Fruit fly (Drosophila melanogaster) whole organism, embryonic: Measurements from ENCODE around the gene Pvf1.

Experiments
- ATbp ChIP-seq: fragments of 200-800 bp; sonication (Bioruptor generic); optimal IDR thresholded peaks from 2 replicates; lab custom pipeline; 2017; ENCODE audit warnings: missing biosample characterization, mild to moderate bottlenecking, missing genetic modification characterization, missing genetic modification reagents
- B-H2 ChIP-seq: fragments of 200-800 bp; sonication (Bioruptor generic); optimal IDR thresholded peaks from 2 replicates; lab custom pipeline; 2018; ENCODE audit warnings: missing biosample characterization, mild to moderate bottlenecking, missing genetic modification characterization
- CG10209 ChIP-seq: fragments of 200-800 bp; sonication (Bioruptor generic); optimal IDR thresholded peaks from 3 replicates; lab custom pipeline; 2017; ENCODE audit warnings: missing biosample characterization, mild to moderate bottlenecking, missing genetic modification characterization, missing genetic modification reagents
- CG10431 ChIP-seq: fragments of 200-800 bp; sonication (Bioruptor generic); optimal IDR thresholded peaks from 3 replicates; lab custom pipeline; 2018; ENCODE audit warnings: missing biosample characterization, mild to moderate bottlenecking, missing genetic modification characterization
- CG10462 ChIP-seq: fragments of 200-800 bp; sonication (Bioruptor generic); optimal IDR thresholded peaks from 2 replicates; lab custom pipeline; 2016; ENCODE audit warnings: missing biosample characterization, missing genetic modification characterization
- CG11093 ChIP-seq: fragments of 200-800 bp; sonication (Bioruptor generic); IDR thresholded peaks from 3 replicates; pipeline ENCODE4 v1.3.6; 2022; ENCODE audit warnings: missing biosample characterization, missing genetic modification characterization
- CG11247 ChIP-seq: fragments of 200-800 bp; sonication (Bioruptor generic); IDR thresholded peaks from 2 replicates; pipeline ENCODE4 v1.3.6; 2022; ENCODE audit warnings: missing biosample characterization, missing genetic modification characterization
- CG11560 ChIP-seq: fragments of 200-800 bp; sonication (Bioruptor generic); IDR thresholded peaks from 3 replicates; pipeline ENCODE4 v1.3.6; 2022; ENCODE audit warnings: missing biosample characterization, missing genetic modification characterization
- CG12104 ChIP-seq: fragments of 200-800 bp; sonication (Bioruptor generic); optimal IDR thresholded peaks from 3 replicates; lab custom pipeline; 2016; ENCODE audit warnings: missing biosample characterization, missing genetic modification characterization
- CG13296 ChIP-seq: fragments of 200-800 bp; sonication (Bioruptor generic); optimal IDR thresholded peaks from 3 replicates; lab custom pipeline; 2018; ENCODE audit warnings: missing biosample characterization, mild to moderate bottlenecking, missing genetic modification characterization
- CG17361 ChIP-seq: fragments of 200-800 bp; sonication (Bioruptor generic); IDR thresholded peaks from 3 replicates; pipeline ENCODE4 v1.3.6; 2022; ENCODE audit warnings: missing biosample characterization, missing genetic modification characterization
- CG18599 ChIP-seq: fragments of 200-800 bp; sonication (Bioruptor generic); optimal IDR thresholded peaks from 3 replicates; lab custom pipeline; 2017; ENCODE audit warnings: missing biosample characterization, missing genetic modification characterization, mild to moderate bottlenecking, moderate library complexity, missing genetic modification reagents
- CG30431 ChIP-seq: fragments of 200-800 bp; sonication (Bioruptor generic); optimal IDR thresholded peaks from 2 replicates; lab custom pipeline; 2017; ENCODE audit warnings: missing biosample characterization, missing genetic modification characterization
- CG4282 ChIP-seq: fragments of 200-800 bp; sonication (Bioruptor generic); optimal IDR thresholded peaks from 2 replicates; lab custom pipeline; 2016; ENCODE audit warnings: missing biosample characterization, missing genetic modification characterization
- CG5245 ChIP-seq: fragments of 200-800 bp; sonication (Bioruptor generic); optimal IDR thresholded peaks from 3 replicates; lab custom pipeline; 2016; ENCODE audit warnings: missing biosample characterization, missing genetic modification characterization
- CG6791 ChIP-seq: fragments of 200-800 bp; sonication (Bioruptor generic); IDR thresholded peaks from 3 replicates; pipeline ENCODE4 v1.3.6; 2022; ENCODE audit warnings: missing biosample characterization, missing genetic modification characterization; ENCODE audit not compliant: partially characterized antibody
- CG7745 ChIP-seq: fragments of 200-800 bp; sonication (Bioruptor generic); optimal IDR thresholded peaks from 2 replicates; lab custom pipeline; 2018; ENCODE audit warnings: missing biosample characterization, mild to moderate bottlenecking, missing genetic modification characterization, moderate library complexity
- CG7963 ChIP-seq: fragments of 200-800 bp; sonication (Bioruptor generic); IDR thresholded peaks from 3 replicates; pipeline ENCODE4 v1.3.6; 2022; ENCODE audit warnings: missing biosample characterization, missing genetic modification characterization; ENCODE audit not compliant: partially characterized antibody
- CG7987 ChIP-seq: fragments of 200-800 bp; sonication (Bioruptor generic); optimal IDR thresholded peaks from 2 replicates; lab custom pipeline; 2018; ENCODE audit warnings: missing biosample characterization, mild to moderate bottlenecking, missing genetic modification characterization, moderate library complexity
- CG9215 ChIP-seq: fragments of 200-800 bp; sonication (Bioruptor generic); IDR thresholded peaks from 2 replicates; pipeline ENCODE4 v1.3.6; 2022; ENCODE audit warnings: missing biosample characterization, missing genetic modification characterization
- CG9727 ChIP-seq: fragments of 200-800 bp; sonication (Bioruptor generic); optimal IDR thresholded peaks from 3 replicates; lab custom pipeline; 2017; ENCODE audit warnings: missing biosample characterization, mild to moderate bottlenecking, missing genetic modification characterization
- Dp ChIP-seq: fragments of 200-800 bp; sonication (Bioruptor generic); optimal IDR thresholded peaks from 2 replicates; lab custom pipeline; 2018; ENCODE audit warnings: missing biosample characterization, mild to moderate bottlenecking, missing genetic modification characterization, moderate library complexity
- ERR ChIP-seq: fragments of 200-800 bp; sonication (Bioruptor generic); optimal IDR thresholded peaks from 2 replicates; lab custom pipeline; 2016; ENCODE audit warnings: missing biosample characterization, missing genetic modification characterization
- Hmx ChIP-seq: fragments of 200-800 bp; sonication (Bioruptor generic); optimal IDR thresholded peaks from 2 replicates; lab custom pipeline; 2016; ENCODE audit warnings: missing biosample characterization, missing genetic modification characterization
- Hsf ChIP-seq: fragments of 200-800 bp; sonication (Bioruptor generic); optimal IDR thresholded peaks from 3 replicates; lab custom pipeline; 2016; ENCODE audit warnings: missing biosample characterization, missing genetic modification characterization
- Lim3 ChIP-seq: fragments of 200-800 bp; sonication (Bioruptor generic); IDR thresholded peaks from 2 replicates; pipeline ENCODE4 v1.3.6; 2022; ENCODE audit warnings: missing biosample characterization, missing genetic modification characterization
- Mes4 ChIP-seq: fragments of 200-800 bp; sonication (Bioruptor generic); optimal IDR thresholded peaks from 2 replicates; lab custom pipeline; 2016; ENCODE audit warnings: missing biosample characterization, missing genetic modification characterization
- NK7.1 ChIP-seq: fragments of 200-800 bp; sonication (Bioruptor generic); optimal IDR thresholded peaks from 3 replicates; lab custom pipeline; 2016; ENCODE audit warnings: missing biosample characterization, missing genetic modification characterization
- Oli ChIP-seq: fragments of 200-800 bp; sonication (Bioruptor generic); optimal IDR thresholded peaks from 2 replicates; lab custom pipeline; 2018; ENCODE audit warnings: missing biosample characterization, mild to moderate bottlenecking, missing genetic modification characterization, moderate library complexity
- PHDP ChIP-seq: fragments of 200-800 bp; sonication (Bioruptor generic); optimal IDR thresholded peaks from 3 replicates; lab custom pipeline; 2018; ENCODE audit warnings: missing biosample characterization, mild to moderate bottlenecking, missing genetic modification characterization, moderate library complexity
- Poxn ChIP-seq: fragments of 200-800 bp; sonication (Bioruptor generic); IDR thresholded peaks from 2 replicates; pipeline ENCODE4 v1.3.6; 2022; ENCODE audit warnings: missing biosample characterization, missing genetic modification characterization
- ato ChIP-seq: fragments of 200-800 bp; sonication (Bioruptor generic); IDR thresholded peaks from 2 replicates; pipeline ENCODE4 v1.3.6; 2022; ENCODE audit warnings: missing biosample characterization, missing genetic modification characterization; ENCODE audit not compliant: partially characterized antibody
- bsh ChIP-seq, 2 experiments: fragments of 200-800 bp; sonication (Bioruptor generic); optimal IDR thresholded peaks; 2 replicates each; lab custom pipeline; 2017 to 2018; ENCODE audit warnings: mild to moderate bottlenecking in 2 of 2, missing biosample characterization in 2 of 2, missing genetic modification characterization in 2 of 2, moderate library complexity in 1 of 2
- btn ChIP-seq: fragments of 200-800 bp; sonication (Bioruptor generic); optimal IDR thresholded peaks from 2 replicates; lab custom pipeline; 2016; ENCODE audit warnings: missing biosample characterization, missing genetic modification characterization
- dmrt99B ChIP-seq: fragments of 200-800 bp; sonication (Bioruptor generic); optimal IDR thresholded peaks from 2 replicates; lab custom pipeline; 2018; ENCODE audit warnings: missing biosample characterization, mild to moderate bottlenecking, missing genetic modification characterization, moderate library complexity
- en ChIP-seq: fragments of 200-800 bp; sonication (Bioruptor generic); optimal IDR thresholded peaks from 2 replicates; lab custom pipeline; 2016; ENCODE audit warnings: missing biosample characterization, missing genetic modification characterization
- gem ChIP-seq: fragments of 200-800 bp; sonication (Bioruptor generic); optimal IDR thresholded peaks from 2 replicates; lab custom pipeline; 2019; ENCODE audit warnings: missing biosample characterization, mild to moderate bottlenecking, missing genetic modification characterization, moderate library complexity
- gsb ChIP-seq: fragments of 200-800 bp; sonication (Bioruptor generic); IDR thresholded peaks from 2 replicates; pipeline ENCODE4 v1.3.6; 2022; ENCODE audit warnings: missing biosample characterization, missing genetic modification characterization
- klu ChIP-seq: fragments of 200-800 bp; sonication (Bioruptor generic); IDR thresholded peaks from 2 replicates; pipeline ENCODE4 v1.3.6; 2022; ENCODE audit warnings: missing biosample characterization, missing genetic modification characterization
- luna ChIP-seq: fragments of 200-800 bp; sonication (Bioruptor generic); optimal IDR thresholded peaks from 2 replicates; lab custom pipeline; 2016; ENCODE audit warnings: missing biosample characterization, missing genetic modification characterization
- otp ChIP-seq: fragments of 200-800 bp; sonication (Bioruptor generic); IDR thresholded peaks from 3 replicates; pipeline ENCODE4, ENCODE4 v1.3.6; 2022; ENCODE audit warnings: missing biosample characterization, missing genetic modification characterization
- phol ChIP-seq: fragments of 200-800 bp; sonication (Bioruptor generic); optimal IDR thresholded peaks from 3 replicates; lab custom pipeline; 2018; ENCODE audit warnings: missing biosample characterization, mild to moderate bottlenecking, missing genetic modification characterization, moderate library complexity
- pnt ChIP-seq: fragments of 200-800 bp; sonication (Bioruptor generic); optimal IDR thresholded peaks from 3 replicates; lab custom pipeline; 2016; ENCODE audit warnings: missing biosample characterization, missing genetic modification characterization
- row ChIP-seq: fragments of 200-800 bp; sonication (Bioruptor generic); IDR thresholded peaks from 3 replicates; pipeline ENCODE4 v1.3.6; 2022; ENCODE audit warnings: missing biosample characterization, missing genetic modification characterization
- sens ChIP-seq: fragments of 200-800 bp; sonication (Bioruptor generic); peaks from one replicate; lab custom pipeline; 2016; ENCODE audit warnings: missing biosample characterization, missing genetic modification characterization
- tin ChIP-seq: fragments of 200-800 bp; sonication (Bioruptor generic); optimal IDR thresholded peaks from 3 replicates; lab custom pipeline; 2016; ENCODE audit warnings: missing biosample characterization, missing genetic modification characterization
- unc-4 ChIP-seq: fragments of 200-800 bp; sonication (Bioruptor generic); IDR thresholded peaks from 2 replicates; pipeline ENCODE4 v1.3.6; 2022; ENCODE audit warnings: missing biosample characterization, missing genetic modification characterization; ENCODE audit not compliant: partially characterized antibody
- wor ChIP-seq: fragments of 200-800 bp; sonication (Bioruptor generic); IDR thresholded peaks from 2 replicates; pipeline ENCODE4 v1.3.6; 2022; ENCODE audit warnings: missing biosample characterization, missing genetic modification characterization
- zen ChIP-seq: fragments of 200-800 bp; sonication (Bioruptor generic); optimal IDR thresholded peaks from 3 replicates; lab custom pipeline; 2018; ENCODE audit warnings: missing biosample characterization, mild to moderate bottlenecking, missing genetic modification characterization, moderate library complexity

Gene Pvf1

DNA sequence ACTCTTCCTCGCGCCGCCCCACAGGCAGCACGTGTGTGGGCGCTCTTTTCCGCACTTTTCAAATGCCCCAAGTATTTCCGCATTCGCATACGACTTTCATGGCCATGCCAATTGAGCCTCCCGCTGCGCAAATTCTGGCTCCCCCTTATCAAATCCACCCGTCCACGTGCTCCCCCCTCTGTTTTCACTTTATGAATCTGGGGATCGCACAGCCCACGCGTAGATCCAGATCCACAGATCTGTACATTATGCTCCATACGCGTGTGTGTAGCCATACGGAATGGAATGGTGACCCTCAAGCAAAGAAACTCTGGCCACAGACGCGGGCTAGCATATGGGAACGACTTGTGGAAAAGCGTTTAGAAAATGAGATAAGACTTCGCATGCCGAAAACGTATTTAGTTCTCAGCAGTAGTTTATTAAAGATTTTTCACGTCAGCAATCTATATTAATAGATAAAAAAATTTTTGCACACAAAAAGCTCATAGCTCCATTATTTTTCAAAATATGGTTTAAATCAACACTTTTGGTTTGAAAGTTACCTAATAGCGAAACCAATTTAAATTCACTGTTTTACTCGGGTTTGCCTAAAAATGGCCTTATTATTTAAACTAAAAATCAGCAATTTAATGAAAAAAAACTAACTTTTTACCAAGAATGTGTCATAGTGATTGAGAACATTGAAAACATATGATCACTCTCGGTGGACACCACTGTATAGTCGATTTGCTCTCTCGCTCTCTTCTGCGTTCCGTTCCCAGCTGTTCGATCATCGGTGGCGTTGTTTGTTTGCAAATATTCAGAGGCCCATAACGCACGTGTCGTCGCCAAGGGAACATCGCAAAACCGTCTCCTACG lies 42.9 kb upstream of the Pvf1 start (continued):
- TF ChIP-seq Poxn (no peak), CG7963 (GFP tag; lab: Robert Waterston, UW) (no peak), wor (GFP tag; lab: Robert Waterston, UW) (no peak), dmrt99B (tag; lab: Kevin White, UChicago) (peak; percentile 74), CG30431 (peak; percentile 38), phol (tag; lab: Kevin White, UChicago) (peak; percentile 62), klu (GFP tag; lab: Robert Waterston, UW) (no peak), CG18599 (GFP tag; lab: Kevin White, UChicago) (peak; percentile 69), CG11560 (no peak), CG6791 (GFP tag; lab: Robert Waterston, UW) (no peak), sens (GFP tag; lab: Kevin White, UChicago) (peak; percentile 94), btn (GFP tag; lab: Kevin White, UChicago) (no peak), Oli (tag; lab: Kevin White, UChicago) (peak; percentile 67), B-H2 (GFP tag; lab: Kevin White, UChicago) (no peak), zen (tag; lab: Kevin White, UChicago) (peak; percentile 38), Dp (GFP tag; lab: Kevin White, UChicago) (no peak), row (GFP tag; lab: Robert Waterston, UW) (peak; percentile 70), PHDP (tag; lab: Kevin White, UChicago) (peak; percentile 51), CG7987 (GFP tag; lab: Kevin White, UChicago) (peak; percentile 20), bsh (GFP tag; optimal IDR thresholded peaks at IDR 0.05; lab: Kevin White, UChicago) (peak; percentile 39 to 45), gem (tag; lab: Kevin White, UChicago) (peak; percentile 78), Hmx (GFP tag; lab: Kevin White, UChicago) (no peak), ato (GFP tag; lab: Robert Waterston, UW) (no peak), Lim3 (GFP tag; lab: Robert Waterston, UW) (no peak), CG12104 (peak; percentile 25), CG7745 (tag; lab: Kevin White, UChicago) (no peak), ERR (GFP tag; lab: Kevin White, UChicago) (peak; percentile 24), CG9727 (peak; percentile 79), Mes4 (GFP tag; lab: Kevin White, UChicago) (peak; percentile 62), CG11247 (GFP tag; lab: Robert Waterston, UW) (0 out of 2 replicates have a peak, but pooled peaks have one; percentile 24), gsb (no peak), unc-4 (GFP tag; lab: Robert Waterston, UW) (no peak), CG5245 (GFP tag; lab: Kevin White, UChicago) (no peak), CG10462 (GFP tag; lab: Kevin White, UChicago) (no peak), CG10431 (GFP tag; lab: Kevin White, UChicago) (no peak), tin (GFP tag; lab: Kevin White, UChicago) (peak; percentile 49), CG9215 (GFP tag; lab: Robert Waterston, UW) (peak; percentile 54), CG11093 (GFP tag; lab: Robert Waterston, UW) (no peak), luna (GFP tag; lab: Kevin White, UChicago) (no peak), CG17361 (GFP tag; lab: Robert Waterston, UW) (peak; percentile 87), otp (no peak), CG10209 (GFP tag; lab: Kevin White, UChicago) (peak; percentile 54), NK7.1 (GFP tag; lab: Kevin White, UChicago) (peak; percentile 17), CG13296 (peak; percentile 64), ATbp (peak; percentile 1), en (GFP tag; lab: Kevin White, UChicago) (no peak), pnt (GFP tag; lab: Kevin White, UChicago) (peak; percentile 9), CG4282 (GFP tag; lab: Kevin White, UChicago) (no peak), Hsf (GFP tag; lab: Kevin White, UChicago) (peak; percentile 62)
